Worm (Caenorhabditis elegans): Measurements from ENCODE around the gene fipr-13.

DNA sequence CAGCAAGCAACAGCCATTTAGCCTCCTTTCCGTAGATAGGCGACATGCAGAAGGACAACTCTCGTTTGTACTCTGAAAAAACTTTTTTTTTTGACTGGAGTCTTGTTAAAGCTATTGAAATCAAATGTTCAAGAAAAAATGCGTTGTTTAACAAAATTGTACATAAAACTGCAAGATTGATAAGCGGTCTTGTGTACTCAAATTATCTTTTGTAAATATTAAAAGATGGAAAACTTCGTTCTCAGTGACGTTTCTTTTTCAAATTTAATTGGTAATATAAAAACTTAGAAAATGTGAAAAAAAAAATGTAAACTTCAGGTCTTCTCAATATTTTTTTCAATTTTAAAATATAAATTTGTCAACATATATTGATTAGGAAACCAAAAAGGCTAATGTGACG, 46.8 kb downstream of the fipr-13 start:
- TF ChIP-seq rnt-1 (tag; optimal IDR thresholded peaks at IDR 0.05): no peak
- TF ChIP-seq hlh-13 (GFP tag; optimal IDR thresholded peaks at IDR 0.05): no peak
- no peak for TF ChIP-seq unc-55 (GFP tag; optimal IDR thresholded peaks at IDR 0.05)
- TF ChIP-seq pag-3 (tag; optimal IDR thresholded peaks at IDR 0.05; ENCODE audit: borderline replicate concordance): no peak
- TF ChIP-seq odd-2 (tag; optimal IDR thresholded peaks at IDR 0.05): no peak
- TF ChIP-seq dve-1 (tag; optimal IDR thresholded peaks at IDR 0.05): no peak
- no peak for TF ChIP-seq nhr-11 (tag; optimal IDR thresholded peaks at IDR 0.05)
- TF ChIP-seq F13H6.1 (tag; optimal IDR thresholded peaks at IDR 0.05): no peak
- TF ChIP-seq hlh-30 (tag; optimal IDR thresholded peaks at IDR 0.05; ENCODE audit: insufficient read depth): no peak
- TF ChIP-seq C38D4.7 (GFP tag; optimal IDR thresholded peaks at IDR 0.05): no peak
- no peak for TF ChIP-seq fkh-6 (tag; optimal IDR thresholded peaks at IDR 0.05)
